Worm (Caenorhabditis elegans) whole organism, L4 larva: Measurements from ENCODE around the gene ZK355.8.

Experiments
- ama-1 ChIP-seq: fragments of 150-350 bp; optimal IDR thresholded peaks from 2 replicates; lab custom pipeline; 2014; ENCODE audit warnings: inconsistent platforms, mixed read lengths
- cey-2 ChIP-seq: sonication (generic microtip); optimal IDR thresholded peaks from 3 replicates; lab custom pipeline; 2017; ENCODE audit warnings: missing genetic modification characterization, mild to moderate bottlenecking, missing compliant biosample characterization, antibody characterized with exemption, borderline replicate concordance; ENCODE audit not compliant: insufficient read depth
- duxl-1 ChIP-seq: sonication (generic microtip); optimal IDR thresholded peaks from 2 replicates; lab custom pipeline; 2016; ENCODE audit warnings: mild to moderate bottlenecking, missing genetic modification characterization, moderate library complexity, missing compliant biosample characterization; ENCODE audit not compliant: poor library complexity
- egl-27 ChIP-seq: sonication (generic microtip); optimal IDR thresholded peaks from 3 replicates; lab custom pipeline; 2017; ENCODE audit warnings: missing biosample characterization, missing genetic modification reagents, missing genetic modification characterization
- lsy-2 ChIP-seq, 2 experiments: fragments of 150-350 bp in 1 of 2; sonication (generic microtip) in 1 of 2; optimal IDR thresholded peaks; 2 replicates each; lab custom pipeline; 2014 to 2017; ENCODE audit warnings: missing biosample characterization in 2 of 2, missing genetic modification characterization in 2 of 2
- mes-2 ChIP-seq: sonication (generic microtip); optimal IDR thresholded peaks from 2 replicates; lab custom pipeline; 2016; ENCODE audit warnings: missing genotype, mild to moderate bottlenecking, missing genetic modification characterization, missing compliant biosample characterization; ENCODE audit not compliant: poor library complexity, severe bottlenecking
- nhr-11 ChIP-seq: fragments of 150-350 bp; optimal IDR thresholded peaks from 2 replicates; lab custom pipeline; 2014; ENCODE audit warnings: missing biosample characterization, missing genetic modification characterization
- nhr-237 ChIP-seq: sonication (generic microtip); optimal IDR thresholded peaks from 2 replicates; lab custom pipeline; 2017; ENCODE audit warnings: missing biosample characterization, missing genetic modification characterization
- nhr-25 ChIP-seq: sonication (generic microtip); optimal IDR thresholded peaks from 2 replicates; lab custom pipeline; 2017; ENCODE audit warnings: missing genetic modification characterization, mild to moderate bottlenecking, missing compliant biosample characterization, antibody characterized with exemption, moderate library complexity, borderline replicate concordance; ENCODE audit not compliant: insufficient read depth
- nhr-28 ChIP-seq: fragments of 150-350 bp; optimal IDR thresholded peaks from 2 replicates; lab custom pipeline; 2014; ENCODE audit warnings: missing biosample characterization, missing genetic modification characterization
- pqm-1 ChIP-seq: sonication (generic microtip); optimal IDR thresholded peaks from 2 replicates; lab custom pipeline; 2017; ENCODE audit warnings: missing biosample characterization, missing genetic modification characterization

ce11 chrII:2900248-2900647, 27.4 kb upstream of the ZK355.8 start, which contains the start of gene ubc-26:
- TF ChIP-seq egl-27, result no peak
- TF ChIP-seq nhr-28 (tag; lab: Kevin White, UChicago), result no peak
- TF ChIP-seq lsy-2 (tag; optimal IDR thresholded peaks at IDR 0.05; lab: Kevin White, UChicago), result no peak
- no peak for TF ChIP-seq cey-2 (tag; lab: Kevin White, UChicago)
- TF ChIP-seq duxl-1, result no peak
- TF ChIP-seq mes-2 (tag; lab: Kevin White, UChicago), result no peak
- no peak for TF ChIP-seq nhr-25 (tag; lab: Kevin White, UChicago)
- no peak for TF ChIP-seq ama-1 (lab: Kevin White, UChicago)
- TF ChIP-seq nhr-11 (tag; lab: Kevin White, UChicago), result no peak
- no peak for TF ChIP-seq pqm-1 (tag; lab: Kevin White, UChicago)
- TF ChIP-seq nhr-237 (tag; lab: Kevin White, UChicago), result no peak
